Worm (Caenorhabditis elegans): ENCODE results near the gene lron-10.

DNA sequence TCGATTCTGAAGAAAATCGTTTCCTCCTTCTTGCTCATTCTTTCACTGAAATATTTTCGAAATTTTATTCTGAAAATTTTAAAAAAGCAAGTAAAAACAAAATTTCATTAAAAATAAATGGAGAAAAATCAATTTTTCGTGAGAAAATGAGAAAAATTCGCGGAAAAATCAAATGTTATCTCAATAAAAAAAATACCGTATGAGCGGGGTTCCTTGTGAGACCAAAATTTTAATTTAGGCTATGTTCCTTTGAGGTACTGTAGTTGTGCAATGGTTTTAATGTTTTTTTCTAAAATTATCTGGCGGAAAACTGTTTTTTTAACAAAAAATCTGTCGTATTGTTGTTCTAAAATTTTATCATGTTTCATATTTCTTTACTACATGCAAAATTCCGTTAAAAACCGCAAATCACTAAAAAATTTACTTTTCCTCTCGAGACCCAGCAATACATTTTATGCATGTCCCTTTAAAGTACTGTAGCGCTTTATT is 21.0 kb downstream of the lron-10 start, which contains the start of gene epg-6:
- TF ChIP-seq sptf-2 (GFP tag; optimal IDR thresholded peaks at IDR 0.05) (no peak), nfya-2 (GFP tag; IDR thresholded peaks at IDR 0.05) (no peak), T07F8.4 (tag; optimal IDR thresholded peaks at IDR 0.05) (no peak), ama-1 (optimal IDR thresholded peaks at IDR 0.05) (no peak), ama-1 (GFP tag; optimal IDR thresholded peaks at IDR 0.05) (no peak), dpff-1 (tag; optimal IDR thresholded peaks at IDR 0.05) (no peak), somi-1 (GFP tag; optimal IDR thresholded peaks at IDR 0.05) (no peak), pha-4 (tag; optimal IDR thresholded peaks at IDR 0.05) (no peak)

Measured in whole organism, young adult.